Fruit fly (Drosophila melanogaster) whole organism, embryonic: ENCODE measurements around the gene CG5909.
A peak's percentile ranks its signal among the peaks of the same experiment; 100 is the strongest.

ENCODE experiments used
- B-H1 ChIP-seq: fragments of 200-800 bp; sonication (Bioruptor generic); IDR thresholded peaks from 3 replicates; pipeline ENCODE4 v1.3.6; 2022; ENCODE audit warnings: missing biosample characterization, missing genetic modification characterization
- Blimp-1 ChIP-seq: fragments of 200-800 bp; sonication (Bioruptor generic); optimal IDR thresholded peaks from 3 replicates; lab custom pipeline; 2018; ENCODE audit warnings: missing biosample characterization, missing genetic modification characterization, mild to moderate bottlenecking, moderate library complexity, missing genetic modification reagents
- BtbVII ChIP-seq: fragments of 200-800 bp; sonication (Bioruptor generic); optimal IDR thresholded peaks from 3 replicates; lab custom pipeline; 2017; ENCODE audit warnings: missing biosample characterization, mild to moderate bottlenecking, missing genetic modification characterization
- CG10431 ChIP-seq: fragments of 200-800 bp; sonication (Bioruptor generic); optimal IDR thresholded peaks from 3 replicates; lab custom pipeline; 2018; ENCODE audit warnings: missing biosample characterization, mild to moderate bottlenecking, missing genetic modification characterization
- CG12071 ChIP-seq: fragments of 200-800 bp; sonication (Bioruptor generic); optimal IDR thresholded peaks from 3 replicates; lab custom pipeline; 2018; ENCODE audit warnings: missing biosample characterization, mild to moderate bottlenecking, missing genetic modification characterization
- CG12942 ChIP-seq: fragments of 200-800 bp; sonication (Bioruptor generic); optimal IDR thresholded peaks from 3 replicates; lab custom pipeline; 2016; ENCODE audit warnings: missing biosample characterization, missing genetic modification characterization
- CG13424 ChIP-seq: fragments of 200-800 bp; sonication (Bioruptor generic); optimal IDR thresholded peaks from 2 replicates; lab custom pipeline; 2019; ENCODE audit warnings: missing biosample characterization, mild to moderate bottlenecking, missing genetic modification characterization, moderate library complexity
- CG13624 ChIP-seq: fragments of 200-800 bp; sonication (Bioruptor generic); optimal IDR thresholded peaks from 2 replicates; lab custom pipeline; 2016; ENCODE audit warnings: missing biosample characterization, missing genetic modification characterization
- CG15269 ChIP-seq: fragments of 200-800 bp; sonication (Bioruptor generic); optimal IDR thresholded peaks from 2 replicates; lab custom pipeline; 2018; ENCODE audit warnings: missing biosample characterization, mild to moderate bottlenecking, missing genetic modification characterization, moderate library complexity
- CG1529 ChIP-seq: fragments of 200-800 bp; sonication (Bioruptor generic); optimal IDR thresholded peaks from 3 replicates; lab custom pipeline; 2018; ENCODE audit warnings: missing biosample characterization, missing genetic modification characterization
- CG16863 ChIP-seq: fragments of 200-800 bp; sonication (Bioruptor generic); optimal IDR thresholded peaks from 3 replicates; lab custom pipeline; 2016; ENCODE audit warnings: missing biosample characterization, missing genetic modification characterization
- CG17359 ChIP-seq: fragments of 200-800 bp; sonication (Bioruptor generic); optimal IDR thresholded peaks from 3 replicates; lab custom pipeline; 2018; ENCODE audit warnings: missing biosample characterization, mild to moderate bottlenecking, missing genetic modification characterization, moderate library complexity
- CG2120 ChIP-seq: fragments of 200-800 bp; sonication (Bioruptor generic); optimal IDR thresholded peaks from 3 replicates; lab custom pipeline; 2016; ENCODE audit warnings: missing biosample characterization, missing genetic modification characterization
- CG2889 ChIP-seq: fragments of 200-800 bp; sonication (Bioruptor generic); IDR thresholded peaks from 3 replicates; pipeline ENCODE4 v1.3.6; 2022; ENCODE audit warnings: missing biosample characterization, missing genetic modification characterization
- CG6683 ChIP-seq: fragments of 200-800 bp; sonication (Bioruptor generic); optimal IDR thresholded peaks from 2 replicates; lab custom pipeline; 2017; ENCODE audit warnings: missing biosample characterization, mild to moderate bottlenecking, missing genetic modification characterization, missing genetic modification reagents
- CG8388 ChIP-seq: fragments of 200-800 bp; sonication (Bioruptor generic); optimal IDR thresholded peaks from 2 replicates; lab custom pipeline; 2019; ENCODE audit warnings: missing biosample characterization, mild to moderate bottlenecking, missing genetic modification characterization, moderate library complexity
- CG8478 ChIP-seq: fragments of >200 bp; optimal IDR thresholded peaks from 2 replicates; lab custom pipeline; 2018
- CG9797 ChIP-seq: fragments of 200-800 bp; sonication (Bioruptor generic); optimal IDR thresholded peaks from 3 replicates; lab custom pipeline; 2018; ENCODE audit warnings: missing biosample characterization, mild to moderate bottlenecking, missing genetic modification characterization
- Dip2 ChIP-seq: fragments of 200-800 bp; sonication (Bioruptor generic); IDR thresholded peaks from 2 replicates; pipeline ENCODE4 v1.3.6; 2022; ENCODE audit warnings: missing biosample characterization, missing genetic modification characterization
- Doc3 ChIP-seq: fragments of 200-800 bp; sonication (Bioruptor generic); IDR thresholded peaks from 3 replicates; pipeline ENCODE4 v1.3.6; 2022; ENCODE audit warnings: missing biosample characterization, missing genetic modification characterization; ENCODE audit not compliant: partially characterized antibody
- Ets97D ChIP-seq: fragments of 200-800 bp; sonication (Bioruptor generic); optimal IDR thresholded peaks from 3 replicates; lab custom pipeline; 2016; ENCODE audit warnings: missing biosample characterization, missing genetic modification characterization
- Hey ChIP-seq: fragments of 200-800 bp; sonication (Bioruptor generic); optimal IDR thresholded peaks from 3 replicates; lab custom pipeline; 2018; ENCODE audit warnings: missing biosample characterization, mild to moderate bottlenecking, missing genetic modification characterization
- Lhr ChIP-seq: fragments of 200-800 bp; sonication (Bioruptor generic); optimal IDR thresholded peaks from 3 replicates; lab custom pipeline; 2017; ENCODE audit warnings: mild to moderate bottlenecking, missing biosample characterization, missing genetic modification reagents, missing genetic modification characterization
- Mad ChIP-seq: fragments of 200-800 bp; sonication (Bioruptor generic); optimal IDR thresholded peaks from 2 replicates; lab custom pipeline; 2016; ENCODE audit warnings: missing biosample characterization, missing genetic modification characterization
- Myb ChIP-seq: fragments of 200-800 bp; sonication (Bioruptor generic); optimal IDR thresholded peaks from 2 replicates; lab custom pipeline; 2016; ENCODE audit warnings: missing biosample characterization, missing genetic modification characterization
- NK7.1 ChIP-seq: fragments of 200-800 bp; sonication (Bioruptor generic); optimal IDR thresholded peaks from 3 replicates; lab custom pipeline; 2016; ENCODE audit warnings: missing biosample characterization, missing genetic modification characterization
- Rx ChIP-seq: fragments of 200-800 bp; sonication (Bioruptor generic); IDR thresholded peaks from 2 replicates; pipeline ENCODE4 v1.3.6; 2022; ENCODE audit warnings: missing biosample characterization, missing genetic modification characterization
- Tbp ChIP-seq: fragments of >200 bp; optimal IDR thresholded peaks from 2 replicates; lab custom pipeline; 2018; ENCODE audit warnings: missing biosample characterization, missing genetic modification characterization
- bbx ChIP-seq: fragments of 200-800 bp; sonication (Bioruptor generic); IDR thresholded peaks from 2 replicates; pipeline ENCODE4 v1.3.6; 2022; ENCODE audit warnings: missing biosample characterization, missing genetic modification characterization; ENCODE audit not compliant: partially characterized antibody
- bcd ChIP-seq: fragments of 200-800 bp; sonication (Bioruptor generic); optimal IDR thresholded peaks from 2 replicates; lab custom pipeline; 2017; ENCODE audit warnings: missing biosample characterization, mild to moderate bottlenecking, missing genetic modification characterization
- br ChIP-seq: fragments of >200 bp; optimal IDR thresholded peaks from 2 replicates; lab custom pipeline; 2017
- cas ChIP-seq: fragments of 200-800 bp; sonication (Bioruptor generic); IDR thresholded peaks from 2 replicates; pipeline ENCODE4 v1.3.6; 2022; ENCODE audit warnings: missing biosample characterization, missing genetic modification characterization
- dimm ChIP-seq: fragments of 200-800 bp; sonication (Bioruptor generic); IDR thresholded peaks from 2 replicates; pipeline ENCODE4 v1.3.6; 2022; ENCODE audit warnings: missing biosample characterization, missing genetic modification characterization
- fu2 ChIP-seq: fragments of 200-800 bp; sonication (Bioruptor generic); optimal IDR thresholded peaks from 2 replicates; lab custom pipeline; 2016; ENCODE audit warnings: missing biosample characterization, missing genetic modification characterization
- ken ChIP-seq: fragments of 200-800 bp; sonication (Bioruptor generic); IDR thresholded peaks from 3 replicates; pipeline ENCODE4 v1.3.6; 2022; ENCODE audit warnings: missing biosample characterization, missing genetic modification characterization
- mld ChIP-seq: fragments of 200-800 bp; sonication (Bioruptor generic); IDR thresholded peaks from 3 replicates; pipeline ENCODE4 v1.3.6; 2022; ENCODE audit warnings: missing biosample characterization, missing genetic modification characterization; ENCODE audit not compliant: partially characterized antibody
- nau ChIP-seq: fragments of 200-800 bp; sonication (Bioruptor generic); optimal IDR thresholded peaks from 3 replicates; lab custom pipeline; 2017; ENCODE audit warnings: missing biosample characterization, mild to moderate bottlenecking, missing genetic modification characterization, missing genetic modification reagents
- oc ChIP-seq: fragments of 200-800 bp; sonication (Bioruptor generic); optimal IDR thresholded peaks from 2 replicates; lab custom pipeline; 2018; ENCODE audit warnings: missing biosample characterization, mild to moderate bottlenecking, missing genetic modification characterization, moderate library complexity
- onecut ChIP-seq: fragments of 200-800 bp; sonication (Bioruptor generic); IDR thresholded peaks from 2 replicates; pipeline ENCODE4 v1.3.6; 2022; ENCODE audit warnings: missing biosample characterization, missing genetic modification characterization
- peb ChIP-seq: fragments of 200-800 bp; sonication (Bioruptor generic); IDR thresholded peaks from 2 replicates; pipeline ENCODE4 v1.3.6; 2022; ENCODE audit warnings: missing biosample characterization, missing genetic modification characterization
- pfk ChIP-seq: fragments of 200-800 bp; sonication (Bioruptor generic); optimal IDR thresholded peaks from 2 replicates; lab custom pipeline; 2018; ENCODE audit warnings: missing biosample characterization, mild to moderate bottlenecking, missing genetic modification characterization, moderate library complexity
- sens-2 ChIP-seq: fragments of 200-800 bp; sonication (Bioruptor generic); IDR thresholded peaks from 2 replicates; pipeline ENCODE4 v1.3.6; 2022; ENCODE audit warnings: missing biosample characterization, missing genetic modification characterization
- seq ChIP-seq: fragments of 200-800 bp; sonication (Bioruptor generic); IDR thresholded peaks from 2 replicates; pipeline ENCODE4 v1.3.6; 2022; ENCODE audit warnings: missing biosample characterization, missing genetic modification characterization
- slp2 ChIP-seq: fragments of 200-800 bp; sonication (Bioruptor generic); optimal IDR thresholded peaks from 2 replicates; lab custom pipeline; 2016; ENCODE audit warnings: missing biosample characterization, missing genetic modification characterization
- sug ChIP-seq: fragments of 200-800 bp; optimal IDR thresholded peaks from 2 replicates; lab custom pipeline; 2019; ENCODE audit warnings: missing biosample characterization, mild to moderate bottlenecking, missing genetic modification characterization, moderate library complexity
- tup ChIP-seq: fragments of 200-800 bp; sonication (Bioruptor generic); optimal IDR thresholded peaks from 2 replicates; lab custom pipeline; 2016; ENCODE audit warnings: missing biosample characterization, mild to moderate bottlenecking, missing genetic modification characterization, moderate library complexity
- tx ChIP-seq: fragments of 200-800 bp; sonication (Bioruptor generic); optimal IDR thresholded peaks from 2 replicates; lab custom pipeline; 2016; ENCODE audit warnings: missing biosample characterization, missing genetic modification characterization
- vnd ChIP-seq: fragments of 200-800 bp; sonication (Bioruptor generic); IDR thresholded peaks from 3 replicates; pipeline ENCODE4 v1.3.6; 2022; ENCODE audit warnings: missing biosample characterization, missing genetic modification characterization; ENCODE audit not compliant: partially characterized antibody
- vvl ChIP-seq: fragments of 200-800 bp; sonication (Bioruptor generic); IDR thresholded peaks from 2 replicates; pipeline ENCODE4 v1.3.6; 2022; ENCODE audit warnings: missing biosample characterization, missing genetic modification characterization
- zfh2 ChIP-seq: fragments of 200-800 bp; sonication (Bioruptor generic); optimal IDR thresholded peaks from 2 replicates; lab custom pipeline; 2016; ENCODE audit warnings: missing biosample characterization, missing genetic modification characterization

Gene CG5909

DNA sequence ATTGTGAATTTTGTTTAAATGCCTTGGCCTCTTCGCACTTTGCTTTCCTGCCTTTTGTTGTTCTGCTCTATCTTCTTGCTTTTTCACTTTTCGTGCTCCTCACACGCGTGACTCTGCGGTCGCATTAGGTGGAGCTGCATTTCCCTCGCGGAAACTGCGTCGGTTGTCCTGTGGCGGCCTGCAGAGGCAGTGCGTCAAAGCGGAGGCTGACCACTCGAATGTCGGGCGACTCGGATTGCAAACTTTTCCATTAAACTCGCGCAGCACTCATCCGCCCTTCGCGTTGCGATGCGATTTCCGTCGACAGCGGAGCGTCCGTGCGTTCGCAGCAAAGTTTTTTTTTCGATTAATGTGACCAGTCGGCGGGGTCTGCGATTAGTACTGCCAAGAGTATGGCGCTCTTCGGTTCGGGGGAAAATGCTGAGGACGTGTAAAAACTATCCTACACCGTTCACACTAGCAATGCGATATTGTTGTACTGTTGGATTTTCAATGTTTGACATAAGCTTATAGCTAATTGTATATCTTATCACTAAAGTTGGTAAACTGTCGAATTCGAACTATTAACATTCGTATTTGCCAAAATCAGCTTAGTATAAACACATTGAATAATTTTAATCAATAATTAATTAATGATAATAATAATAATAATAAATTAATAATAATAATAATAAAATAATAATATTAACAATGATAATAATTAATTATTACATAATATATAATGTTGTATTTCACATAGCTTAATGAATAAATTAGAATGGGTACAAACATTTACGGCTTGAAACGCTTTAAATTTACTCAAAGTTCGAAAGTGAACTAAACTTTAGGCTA is 10.1 kb upstream of the CG5909 start, which contains the start of gene CG6051 (continued):
- TF ChIP-seq CG12942 = peak; percentile 13
- TF ChIP-seq CG13624 (GFP tag; lab: Kevin White, UChicago) = peak; percentile 51
- TF ChIP-seq CG15269 (tag; lab: Kevin White, UChicago) = peak; percentile 71
- TF ChIP-seq vnd = no peak
- no peak for TF ChIP-seq cas (GFP tag; lab: Robert Waterston, UW)
- TF ChIP-seq bbx = no peak
- peak; percentile 19 for TF ChIP-seq Myb (GFP tag; lab: Kevin White, UChicago)
- TF ChIP-seq br (lab: Kevin White, UChicago) = no peak
- TF ChIP-seq CG2120 (GFP tag; lab: Kevin White, UChicago) = peak; percentile 69
- TF ChIP-seq sens-2 (GFP tag; lab: Robert Waterston, UW) = no peak
- no peak for TF ChIP-seq ken (GFP tag; lab: Robert Waterston, UW)
- TF ChIP-seq CG10431 (GFP tag; lab: Kevin White, UChicago) = peak; percentile 58
- peak; percentile 36 for TF ChIP-seq zfh2 (GFP tag; lab: Kevin White, UChicago)
- peak; percentile 61 for TF ChIP-seq bcd
- no peak for TF ChIP-seq B-H1 (GFP tag; lab: Robert Waterston, UW)
- peak; percentile 48 for TF ChIP-seq pfk (GFP tag; lab: Kevin White, UChicago)
- no peak for TF ChIP-seq Dip2 (GFP tag; lab: Robert Waterston, UW)
- TF ChIP-seq tup (GFP tag; lab: Kevin White, UChicago) = peak; percentile 40
- TF ChIP-seq CG16863 = peak; percentile 55
- TF ChIP-seq Ets97D = peak; percentile 53
- TF ChIP-seq Hey (tag; lab: Kevin White, UChicago) = peak; percentile 46
- TF ChIP-seq Mad (GFP tag; lab: Kevin White, UChicago) = no peak
- TF ChIP-seq sug (tag; lab: Kevin White, UChicago) = peak; percentile 46
- no peak for TF ChIP-seq CG6683 (GFP tag; lab: Kevin White, UChicago)
- no peak for TF ChIP-seq CG2889
- TF ChIP-seq Tbp (GFP tag; lab: Kevin White, UChicago) = no peak
- no peak for TF ChIP-seq Rx (GFP tag; lab: Robert Waterston, UW)
- peak; percentile 25 for TF ChIP-seq NK7.1 (GFP tag; lab: Kevin White, UChicago)
- no peak for TF ChIP-seq CG8388 (GFP tag; lab: Kevin White, UChicago)
- peak; percentile 55 for TF ChIP-seq CG12071
- TF ChIP-seq BtbVII (GFP tag; lab: Kevin White, UChicago) = peak; percentile 54
- TF ChIP-seq mld (GFP tag; lab: Robert Waterston, UW) = no peak
- TF ChIP-seq oc (tag; lab: Kevin White, UChicago) = peak; percentile 45
- TF ChIP-seq seq (GFP tag; lab: Robert Waterston, UW) = no peak
- peak; percentile 3 for TF ChIP-seq CG8478
- peak; percentile 44; the same call in 1 of the 2 replicates for TF ChIP-seq onecut (GFP tag; lab: Robert Waterston, UW)
- TF ChIP-seq CG17359 = peak; percentile 60
- peak; percentile 41 for TF ChIP-seq nau (GFP tag; lab: Kevin White, UChicago)
- TF ChIP-seq dimm (GFP tag; lab: Robert Waterston, UW) = no peak
- no peak for TF ChIP-seq Lhr (GFP tag; lab: Kevin White, UChicago)
- TF ChIP-seq CG9797 (GFP tag; lab: Kevin White, UChicago) = peak; percentile 70
- no peak for TF ChIP-seq vvl (GFP tag; lab: Robert Waterston, UW)
- TF ChIP-seq slp2 (GFP tag; lab: Kevin White, UChicago) = peak; percentile 13
- TF ChIP-seq Doc3 (GFP tag; lab: Robert Waterston, UW) = no peak
- peak; percentile 37 for TF ChIP-seq Blimp-1
- TF ChIP-seq CG1529 (GFP tag; lab: Kevin White, UChicago) = no peak
- no peak for TF ChIP-seq peb
- TF ChIP-seq fu2 (GFP tag; lab: Kevin White, UChicago) = peak; percentile 46
- TF ChIP-seq CG13424 = peak; percentile 65
- TF ChIP-seq tx (GFP tag; lab: Kevin White, UChicago) = peak; percentile 34
